Worm (Caenorhabditis elegans) whole organism, young adult: ENCODE results near the gene nhr-126.

Experiments
- C06A6.2 ChIP-seq: fragments of 200-800 bp; sonication (Bioruptor generic); conservative IDR thresholded peaks from 2 replicates; pipeline ENCODE4 v1.3.6; 2022; ENCODE audit warnings: missing genetic modification characterization, missing compliant biosample characterization
- C17E4.6 ChIP-seq: fragments of 200-800 bp; sonication (Bioruptor generic); IDR thresholded peaks from 2 replicates; pipeline ENCODE4 v1.3.6; 2022; ENCODE audit warnings: missing genetic modification reagents, missing genetic modification characterization, missing compliant biosample characterization
- D2030.7 ChIP-seq: fragments of 200-800 bp; sonication (Bioruptor generic); IDR thresholded peaks from 2 replicates; pipeline ENCODE4 v1.3.6; 2022; ENCODE audit warnings: missing genetic modification reagents, missing genetic modification characterization, missing compliant biosample characterization
- F23B12.7 ChIP-seq: sonication (generic microtip); optimal IDR thresholded peaks from 2 replicates; lab custom pipeline; 2017; ENCODE audit warnings: missing genetic modification characterization, mild to moderate bottlenecking, missing compliant biosample characterization, antibody characterized with exemption, moderate library complexity; ENCODE audit not compliant: insufficient read depth
- F52B5.7 ChIP-seq: sonication (generic microtip); optimal IDR thresholded peaks from 2 replicates; lab custom pipeline; 2016; ENCODE audit warnings: mild to moderate bottlenecking, missing genetic modification characterization, missing compliant biosample characterization
- K12H6.12 ChIP-seq: fragments of 200-800 bp; sonication (Bioruptor generic); optimal IDR thresholded peaks from 2 replicates; lab custom pipeline; 2018; ENCODE audit warnings: mild to moderate bottlenecking, missing genetic modification characterization, missing compliant biosample characterization
- Y95B8A.8 ChIP-seq: fragments of 200-800 bp; sonication (Bioruptor generic); IDR thresholded peaks from 2 replicates; pipeline ENCODE4 v1.3.6; 2022; ENCODE audit warnings: missing genetic modification reagents, missing genetic modification characterization, missing compliant biosample characterization
- akir-1 ChIP-seq: fragments of 200-800 bp; sonication (Bioruptor generic); optimal IDR thresholded peaks from 2 replicates; lab custom pipeline; 2018; ENCODE audit warnings: mild to moderate bottlenecking, missing genetic modification characterization, moderate library complexity, missing compliant biosample characterization
- aptf-3 ChIP-seq: fragments of 200-800 bp; sonication (Bioruptor generic); IDR thresholded peaks from 2 replicates; pipeline ENCODE4 v1.3.6; 2022; ENCODE audit warnings: missing genetic modification characterization, missing compliant biosample characterization
- atf-7 ChIP-seq: sonication (generic microtip); optimal IDR thresholded peaks from 2 replicates; lab custom pipeline; 2017; ENCODE audit warnings: mild to moderate bottlenecking, missing genetic modification characterization, missing compliant biosample characterization
- athp-1 ChIP-seq: sonication (generic microtip); optimal IDR thresholded peaks from 2 replicates; lab custom pipeline; 2017; ENCODE audit warnings: mild to moderate bottlenecking, missing genetic modification characterization, missing compliant biosample characterization
- attf-6 ChIP-seq: fragments of 200-800 bp; sonication (Bioruptor generic); IDR thresholded peaks from 2 replicates; pipeline ENCODE4 v1.3.6; 2022; ENCODE audit warnings: missing genetic modification reagents, missing genetic modification characterization, missing compliant biosample characterization
- ccch-3 ChIP-seq: fragments of 200-800 bp; sonication (Bioruptor generic); optimal IDR thresholded peaks from 2 replicates; lab custom pipeline; 2018; ENCODE audit warnings: mild to moderate bottlenecking, missing genetic modification characterization, missing compliant biosample characterization
- cebp-2 ChIP-seq: fragments of 200-800 bp; sonication (Bioruptor generic); IDR thresholded peaks from 2 replicates; pipeline ENCODE4 v1.3.6; 2022; ENCODE audit warnings: missing genetic modification characterization, missing compliant biosample characterization
- ceh-27 ChIP-seq: fragments of 200-800 bp; sonication (Bioruptor generic); optimal IDR thresholded peaks from 2 replicates; lab custom pipeline; 2018; ENCODE audit warnings: mild to moderate bottlenecking, missing genetic modification characterization, moderate library complexity, missing compliant biosample characterization
- ceh-40 ChIP-seq: fragments of 200-800 bp; sonication (Bioruptor generic); IDR thresholded peaks from 2 replicates; pipeline ENCODE4 v1.3.6; 2022; ENCODE audit warnings: missing genetic modification characterization, missing compliant biosample characterization
- ceh-91 ChIP-seq: fragments of 200-800 bp; sonication (Bioruptor generic); IDR thresholded peaks from 2 replicates; pipeline ENCODE4 v1.3.6; 2022; ENCODE audit warnings: missing genetic modification reagents, missing genetic modification characterization, missing compliant biosample characterization
- dox-1 ChIP-seq: fragments of 200-800 bp; sonication (Bioruptor generic); IDR thresholded peaks from 2 replicates; pipeline ENCODE4 v1.3.6; 2022; ENCODE audit warnings: missing genetic modification reagents, missing genetic modification characterization, missing compliant biosample characterization
- efl-1 ChIP-seq: fragments of 150-350 bp; optimal IDR thresholded peaks from 2 replicates; lab custom pipeline; 2014; ENCODE audit warnings: missing biosample characterization, missing genetic modification reagents, missing genetic modification characterization
- egrh-3 ChIP-seq: fragments of 200-800 bp; sonication (Bioruptor generic); IDR thresholded peaks from 2 replicates; pipeline ENCODE4 v1.3.6; 2022; ENCODE audit warnings: missing genetic modification reagents, missing genetic modification characterization, missing compliant biosample characterization
- hmg-1.2 ChIP-seq: fragments of 200-800 bp; sonication (Bioruptor generic); IDR thresholded peaks from 2 replicates; pipeline ENCODE4 v1.3.6; 2022; ENCODE audit warnings: missing genetic modification reagents, missing genetic modification characterization, missing compliant biosample characterization
- hrde-1 ChIP-seq: sonication (generic microtip); optimal IDR thresholded peaks from 2 replicates; lab custom pipeline; 2016; ENCODE audit warnings: missing genetic modification characterization, mild to moderate bottlenecking, missing compliant biosample characterization, moderate library complexity, missing genotype, missing genetic modification reagents, borderline replicate concordance
- let-607 ChIP-seq, 2 experiments: fragments of 200-800 bp in 1 of 2; sonication (Bioruptor generic) in 1 of 2; sonication (generic microtip) in 1 of 2; optimal IDR thresholded peaks; 2 replicates each; lab custom pipeline; 2016 to 2018; ENCODE audit warnings: mild to moderate bottlenecking in 2 of 2, missing compliant biosample characterization in 2 of 2, missing genetic modification characterization in 2 of 2, moderate library complexity in 2 of 2, missing genotype in 1 of 2
- lin-35 ChIP-seq, 3 experiments: fragments of 150-350 bp in 2 of 3; sonication (generic microtip) in 1 of 3; optimal IDR thresholded peaks; 2 replicates each; lab custom pipeline; 2014 to 2018; ENCODE audit warnings: missing biosample characterization in 3 of 3, missing genetic modification characterization in 3 of 3, missing genetic modification reagents in 3 of 3
- lin-40 ChIP-seq: sonication (generic microtip); optimal IDR thresholded peaks from 2 replicates; lab custom pipeline; 2016; ENCODE audit warnings: missing genetic modification characterization, mild to moderate bottlenecking, missing compliant biosample characterization, missing genotype, missing genetic modification reagents
- lir-1 ChIP-seq: fragments of 200-800 bp; sonication (Bioruptor generic); conservative IDR thresholded peaks from 2 replicates; pipeline ENCODE4 v1.3.6; 2022; ENCODE audit warnings: missing genetic modification reagents, missing genetic modification characterization, missing compliant biosample characterization
- lsl-1 ChIP-seq: fragments of 200-800 bp; sonication (Bioruptor generic); optimal IDR thresholded peaks from 2 replicates; lab custom pipeline; 2018; ENCODE audit warnings: mild to moderate bottlenecking, missing genetic modification characterization, moderate library complexity, missing compliant biosample characterization
- mcd-1 ChIP-seq: fragments of 200-800 bp; sonication (Bioruptor generic); IDR thresholded peaks from 2 replicates; pipeline ENCODE4 v1.3.6; 2022; ENCODE audit warnings: missing genetic modification reagents, missing genetic modification characterization, missing compliant biosample characterization
- mxl-1 ChIP-seq: sonication (generic microtip); optimal IDR thresholded peaks from 2 replicates; lab custom pipeline; 2016; ENCODE audit warnings: missing genetic modification characterization, missing compliant biosample characterization
- nhr-120 ChIP-seq: fragments of 200-800 bp; sonication (Bioruptor generic); IDR thresholded peaks from 2 replicates; pipeline ENCODE4 v1.3.6; 2022; ENCODE audit warnings: missing genetic modification characterization, missing compliant biosample characterization
- nhr-80 ChIP-seq: sonication (generic microtip); optimal IDR thresholded peaks from 2 replicates; lab custom pipeline; 2016; ENCODE audit warnings: missing genetic modification characterization, missing compliant biosample characterization
- nhr-90 ChIP-seq: sonication (generic microtip); optimal IDR thresholded peaks from 2 replicates; lab custom pipeline; 2016; ENCODE audit warnings: missing genotype, mild to moderate bottlenecking, missing genetic modification characterization, missing compliant biosample characterization
- pha-4 ChIP-seq: fragments of 150-350 bp; sonication (generic microtip); optimal IDR thresholded peaks from 2 replicates; lab custom pipeline; 2014; ENCODE audit warnings: missing biosample characterization, missing genetic modification reagents, missing genetic modification characterization
- rcor-1 ChIP-seq: fragments of 200-800 bp; sonication (Bioruptor generic); IDR thresholded peaks from 2 replicates; pipeline ENCODE4 v1.3.6; 2022; ENCODE audit warnings: missing genetic modification reagents, missing genetic modification characterization, missing compliant biosample characterization
- rec-8 ChIP-seq, 2 experiments: sonication (generic microtip); optimal IDR thresholded peaks; 2 replicates each; lab custom pipeline; 2016; ENCODE audit warnings: mild to moderate bottlenecking in 2 of 2, missing genetic modification characterization in 2 of 2, missing genetic modification reagents in 2 of 2, missing genotype in 2 of 2, missing biosample characterization in 1 of 2, missing compliant biosample characterization in 1 of 2, moderate library complexity in 1 of 2
- rpc-1 ChIP-seq, 2 experiments: fragments of 150-350 bp in 1 of 2; sonication (generic microtip) in 1 of 2; optimal IDR thresholded peaks; 2 replicates each; lab custom pipeline; 2014 to 2018; ENCODE audit warnings: missing biosample characterization in 1 of 2, missing genetic modification characterization in 1 of 2, missing genetic modification reagents in 1 of 2, missing genotype in 1 of 2
- sdz-38 ChIP-seq: sonication (generic microtip); optimal IDR thresholded peaks from 2 replicates; lab custom pipeline; 2016; ENCODE audit warnings: missing genotype, missing genetic modification characterization, missing compliant biosample characterization
- snpc-1.3 ChIP-seq: sonication (generic microtip); optimal IDR thresholded peaks from 2 replicates; lab custom pipeline; 2017; ENCODE audit warnings: missing genetic modification characterization, mild to moderate bottlenecking, missing compliant biosample characterization, antibody characterized with exemption, moderate library complexity, missing genotype, missing genetic modification reagents; ENCODE audit not compliant: insufficient read depth
- unc-62 ChIP-seq: fragments of 150-350 bp; optimal IDR thresholded peaks from 2 replicates; lab custom pipeline; 2014; ENCODE audit warnings: missing biosample characterization, missing genetic modification reagents, missing genetic modification characterization
- ztf-18 ChIP-seq: sonication (generic microtip); optimal IDR thresholded peaks from 2 replicates; lab custom pipeline; 2016; ENCODE audit warnings: missing genotype, mild to moderate bottlenecking, missing genetic modification characterization, missing compliant biosample characterization
- ztf-22 ChIP-seq: fragments of 200-800 bp; sonication (Bioruptor generic); optimal IDR thresholded peaks from 2 replicates; lab custom pipeline; 2018; ENCODE audit warnings: mild to moderate bottlenecking, missing genetic modification characterization, moderate library complexity, missing compliant biosample characterization
- ztf-25 ChIP-seq: fragments of 200-800 bp; sonication (Bioruptor generic); IDR thresholded peaks from 2 replicates; pipeline ENCODE4 v1.3.6; 2022; ENCODE audit warnings: missing genetic modification reagents, missing genetic modification characterization, missing compliant biosample characterization
- ztf-28 ChIP-seq: fragments of 200-800 bp; sonication (Bioruptor generic); IDR thresholded peaks from 2 replicates; pipeline ENCODE4 v1.3.6; 2022; ENCODE audit warnings: missing genetic modification reagents, missing genetic modification characterization, missing compliant biosample characterization

The nhr-126 gene

ce11 chrV:2242630-2243029 is 13.7 kb downstream of the nhr-126 start, which contains the start of gene cyp-33C3:
Gene cyp-33C3, plus strand, starts transcription at chrV:2242778.
- TF ChIP-seq K12H6.12: no peak
- TF ChIP-seq hmg-1.2: peak; percentile 41; the same call in 1 of the 2 replicates

ce11 chrV:2244751-2245150 is 15.9 kb downstream of the nhr-126 start, which contains the start of gene cyp-33C5:
Gene cyp-33C5, plus strand, starts transcription at chrV:2245004.
- TF ChIP-seq nhr-80 (tag; lab: Kevin White, UChicago) (peak; percentile 4), mcd-1 (GFP tag; lab: Robert Waterston, UW) (no peak), rpc-1 (optimal IDR thresholded peaks at IDR 0.05; lab: Kevin White, UChicago) (no peak), rpc-1 (tag; optimal IDR thresholded peaks at IDR 0.05; lab: Kevin White, UChicago) (no peak), ceh-40 (GFP tag; lab: Robert Waterston, UW) (no peak), Y95B8A.8 (GFP tag; lab: Robert Waterston, UW) (no peak), attf-6 (GFP tag; lab: Robert Waterston, UW) (no peak), hmg-1.2 (peak; percentile 80; the same call in 1 of the 2 replicates), ztf-18 (tag; lab: Kevin White, UChicago) (no peak), efl-1 (GFP tag; lab: Kevin White, UChicago) (no peak), pha-4 (no peak), ccch-3 (GFP tag; lab: Kevin White, UChicago) (no peak), mxl-1 (tag; lab: Kevin White, UChicago) (no peak), C17E4.6 (GFP tag; lab: Robert Waterston, UW) (no peak), dox-1 (GFP tag; lab: Robert Waterston, UW) (no peak), snpc-1.3 (tag; lab: Kevin White, UChicago) (no peak)

- TF ChIP-seq egrh-3 (GFP tag; lab: Robert Waterston, UW) (no peak), F52B5.7 (tag; lab: Kevin White, UChicago) (no peak), C06A6.2 (no peak), let-607 (tag; optimal IDR thresholded peaks at IDR 0.05; lab: Kevin White, UChicago) (no peak), nhr-80 (tag; lab: Kevin White, UChicago) (no peak), cebp-2 (no peak), ceh-27 (no peak), hrde-1 (tag; lab: Kevin White, UChicago) (no peak), rcor-1 (GFP tag; lab: Robert Waterston, UW) (no peak), nhr-120 (GFP tag; lab: Robert Waterston, UW) (no peak), lsl-1 (GFP tag; lab: Kevin White, UChicago) (no peak), aptf-3 (GFP tag; lab: Robert Waterston, UW) (no peak), ztf-22 (GFP tag; lab: Kevin White, UChicago) (no peak), akir-1 (no peak)
Measured at ce11 chrV:2249310-2249709, 20.4 kb downstream of the nhr-126 start, which contains the start of gene cyp-33C6. Gene cyp-33C6, minus strand, starts transcription at chrV:2249410.

ce11 chrV:2250126-2250590 is 21.3 kb downstream of the nhr-126 start, which contains the start of gene cyp-33C7:
Gene cyp-33C7, plus strand, starts transcription at chrV:2250540.
- peak; percentile 9 for TF ChIP-seq F23B12.7 (tag; lab: Kevin White, UChicago)
- TF ChIP-seq C06A6.2: no peak
- TF ChIP-seq atf-7 (tag; lab: Kevin White, UChicago): no peak
- TF ChIP-seq nhr-90 (tag; lab: Kevin White, UChicago): no peak
- TF ChIP-seq sdz-38 (tag; lab: Kevin White, UChicago): no peak
- no peak for TF ChIP-seq ceh-40 (GFP tag; lab: Robert Waterston, UW)
- no peak for TF ChIP-seq ztf-28 (GFP tag; lab: Robert Waterston, UW)
- TF ChIP-seq mcd-1 (GFP tag; lab: Robert Waterston, UW): 0 out of 2 replicates have a peak, but pooled peaks have one; percentile 11
- no peak for TF ChIP-seq rec-8 (tag; optimal IDR thresholded peaks at IDR 0.05; lab: Kevin White, UChicago)
- TF ChIP-seq ztf-25: no peak
- TF ChIP-seq lin-35 (GFP tag; optimal IDR thresholded peaks at IDR 0.05; lab: Kevin White, UChicago): no peak
- no peak for TF ChIP-seq ceh-91 (GFP tag; lab: Robert Waterston, UW)
- TF ChIP-seq nhr-80 (tag; lab: Kevin White, UChicago): peak; percentile 85
- no peak for TF ChIP-seq lin-40 (tag; lab: Kevin White, UChicago)
- no peak for TF ChIP-seq D2030.7
- TF ChIP-seq hrde-1 (tag; lab: Kevin White, UChicago): no peak
- TF ChIP-seq athp-1 (tag; lab: Kevin White, UChicago): no peak
- peak; percentile 28 for TF ChIP-seq unc-62 (GFP tag; lab: Kevin White, UChicago)
- TF ChIP-seq lir-1: no peak
